Worm (Caenorhabditis elegans) whole organism, L4/young adult: ENCODE results near the gene nhr-251.

Experiments
- dao-5 ChIP-seq: sonication (generic microtip); optimal IDR thresholded peaks from 2 replicates; lab custom pipeline; 2016; ENCODE audit warnings: missing genotype, missing genetic modification characterization, moderate library complexity, missing compliant biosample characterization
- him-1 ChIP-seq: sonication (generic microtip); optimal IDR thresholded peaks from 2 replicates; lab custom pipeline; 2016; ENCODE audit warnings: missing genotype, missing genetic modification reagents, missing genetic modification characterization, missing compliant biosample characterization

DNA sequence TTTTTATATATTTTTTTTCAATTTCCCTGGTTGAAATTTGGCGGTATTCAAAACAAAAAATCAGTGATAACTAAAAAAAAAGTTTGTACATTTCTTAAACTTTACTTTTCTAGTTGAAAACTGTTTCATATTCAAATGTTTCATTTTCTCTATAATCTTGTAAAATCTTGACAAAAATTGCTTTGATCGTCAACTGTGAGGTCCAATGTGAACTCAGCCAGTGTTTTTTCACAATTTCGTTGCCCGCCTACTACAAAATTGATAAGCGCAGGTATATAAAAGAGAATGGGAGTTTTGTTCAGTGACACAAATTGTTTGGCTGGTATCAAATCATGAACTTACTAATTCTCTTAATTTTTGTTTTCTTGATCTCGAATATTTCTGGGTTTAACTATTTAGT is 46.6 kb downstream of the nhr-251 start, which contains the start of gene ugt-42:
- TF ChIP-seq him-1 (tag; lab: Kevin White, UChicago) (no peak), dao-5 (tag; lab: Kevin White, UChicago) (no peak)
